Worm (Caenorhabditis elegans) whole organism, midembryonic: ENCODE results near the gene C08E3.1.
"Not testable (repeated sequence)": the region's sequence is repeated elsewhere in the genome, so short reads cannot be mapped to it uniquely, and the experiment has no call there.

Experiments used
- T22C8.4 ChIP-seq: fragments of 200-800 bp; sonication (Bioruptor generic); IDR thresholded peaks from 2 replicates; pipeline ENCODE4 v1.3.6; 2022; ENCODE audit warnings: missing genetic modification characterization, missing compliant biosample characterization
- cog-1 ChIP-seq: sonication (generic microtip); optimal IDR thresholded peaks from 2 replicates; lab custom pipeline; 2016; ENCODE audit warnings: missing genetic modification characterization, missing compliant biosample characterization
- flt-1 ChIP-seq: fragments of 200-800 bp; sonication (Bioruptor generic); IDR thresholded peaks from 2 replicates; pipeline ENCODE4 v1.3.6; 2022; ENCODE audit warnings: missing genetic modification characterization, missing compliant biosample characterization
- klf-2 ChIP-seq: fragments of 200-800 bp; sonication (Bioruptor generic); conservative IDR thresholded peaks from 2 replicates; pipeline ENCODE4 v1.3.6; 2022; ENCODE audit warnings: missing genetic modification reagents, missing genetic modification characterization, missing compliant biosample characterization
- med-1 ChIP-seq: sonication (generic microtip); optimal IDR thresholded peaks from 2 replicates; lab custom pipeline; 2017; ENCODE audit warnings: missing genetic modification characterization, mild to moderate bottlenecking, missing compliant biosample characterization, antibody characterized with exemption, missing genetic modification reagents; ENCODE audit not compliant: insufficient read depth
- ref-1 ChIP-seq: fragments of 200-800 bp; sonication (Bioruptor generic); conservative IDR thresholded peaks from 2 replicates; pipeline ENCODE4 v1.3.6; 2022; ENCODE audit warnings: missing genetic modification reagents, missing genetic modification characterization, missing compliant biosample characterization
- tab-1 ChIP-seq: fragments of 200-800 bp; sonication (Bioruptor generic); IDR thresholded peaks from 2 replicates; pipeline ENCODE4 v1.3.6; 2022; ENCODE audit warnings: missing genetic modification characterization, missing compliant biosample characterization
- ztf-23 ChIP-seq: fragments of 200-800 bp; sonication (Bioruptor generic); IDR thresholded peaks from 2 replicates; pipeline ENCODE4 v1.3.6; 2022; ENCODE audit warnings: missing genetic modification reagents, missing genetic modification characterization, missing compliant biosample characterization
- ztf-29 ChIP-seq: fragments of 200-800 bp; sonication (Bioruptor generic); IDR thresholded peaks from 2 replicates; pipeline ENCODE4 v1.3.6; 2022; ENCODE audit warnings: missing genetic modification reagents, missing genetic modification characterization, missing compliant biosample characterization

DNA sequence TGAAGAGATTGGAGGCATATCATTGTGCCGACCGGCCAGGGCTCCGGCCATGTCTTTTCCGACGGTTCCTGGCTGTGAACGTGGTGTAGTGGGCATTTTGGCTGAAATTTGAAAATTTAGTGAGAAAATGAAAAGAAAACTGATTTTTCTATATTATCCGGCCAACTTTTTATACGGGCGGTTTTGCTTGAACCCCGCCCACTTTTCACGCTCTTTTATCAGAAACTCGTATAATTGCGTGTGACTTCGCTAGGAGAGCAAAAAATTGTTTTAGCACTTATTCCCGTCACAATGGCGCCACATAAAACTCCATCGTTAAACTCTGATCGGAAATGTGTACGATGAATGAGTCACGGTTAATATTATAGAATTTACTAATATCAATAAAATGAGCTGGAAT, 1.4 kb upstream of the C08E3.1 start, which contains the start of gene C08E3.13:
- TF ChIP-seq med-1 (GFP tag; lab: Kevin White, UChicago); flt-1 (GFP tag; lab: Robert Waterston, UW); tab-1 (GFP tag; lab: Robert Waterston, UW); cog-1; T22C8.4; ztf-23; ref-1 (GFP tag; lab: Robert Waterston, UW); ztf-29 (GFP tag; lab: Robert Waterston, UW); klf-2 (GFP tag; lab: Robert Waterston, UW): not testable (repeated sequence)
